Worm (Caenorhabditis elegans): ENCODE results near the gene R05G6.10.

DNA sequence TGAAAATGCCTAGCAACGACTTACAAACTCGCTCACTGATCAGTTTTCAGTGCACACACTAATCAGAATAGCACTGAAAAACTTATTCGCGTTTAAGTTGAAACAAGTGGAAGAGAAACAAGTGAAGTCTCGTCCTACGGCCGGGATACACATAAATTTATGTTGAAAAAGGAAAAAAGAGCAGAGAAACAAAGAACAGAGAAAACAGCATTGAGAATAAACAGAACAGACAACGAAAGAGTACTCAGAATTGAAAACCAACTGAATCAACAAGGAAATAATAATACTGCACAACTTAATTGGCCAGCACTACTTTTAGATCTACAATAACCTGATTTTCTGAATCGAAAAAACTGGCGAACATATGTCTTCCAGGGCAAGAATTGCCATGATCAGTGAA is 12.0 kb upstream of the R05G6.10 start, which contains the start of gene F49E8.6:
- no peak for TF ChIP-seq ama-1 (optimal IDR thresholded peaks at IDR 0.05)
- no peak for TF ChIP-seq lin-13 (GFP tag; optimal IDR thresholded peaks at IDR 0.05)
- TF ChIP-seq egl-27 (tag; optimal IDR thresholded peaks at IDR 0.05) = no peak
- no peak for TF ChIP-seq nhr-77 (tag; optimal IDR thresholded peaks at IDR 0.05)
- no peak for TF ChIP-seq mdl-1 (tag; optimal IDR thresholded peaks at IDR 0.05)
- TF ChIP-seq nhr-237 (tag; optimal IDR thresholded peaks at IDR 0.05) = no peak
- TF ChIP-seq nhr-11 (tag; optimal IDR thresholded peaks at IDR 0.05) = no peak
- TF ChIP-seq blmp-1 (tag; optimal IDR thresholded peaks at IDR 0.05; ENCODE audit: insufficient read depth) = no peak
- no peak for TF ChIP-seq fos-1 (tag; optimal IDR thresholded peaks at IDR 0.05)
- no peak for TF ChIP-seq lin-39 (tag; optimal IDR thresholded peaks at IDR 0.05)
- no peak for TF ChIP-seq ZK546.5 (tag; optimal IDR thresholded peaks at IDR 0.05)
